Fruit fly (Drosophila melanogaster): ENCODE results near the gene Cep97.

Cep97 gene

DNA sequence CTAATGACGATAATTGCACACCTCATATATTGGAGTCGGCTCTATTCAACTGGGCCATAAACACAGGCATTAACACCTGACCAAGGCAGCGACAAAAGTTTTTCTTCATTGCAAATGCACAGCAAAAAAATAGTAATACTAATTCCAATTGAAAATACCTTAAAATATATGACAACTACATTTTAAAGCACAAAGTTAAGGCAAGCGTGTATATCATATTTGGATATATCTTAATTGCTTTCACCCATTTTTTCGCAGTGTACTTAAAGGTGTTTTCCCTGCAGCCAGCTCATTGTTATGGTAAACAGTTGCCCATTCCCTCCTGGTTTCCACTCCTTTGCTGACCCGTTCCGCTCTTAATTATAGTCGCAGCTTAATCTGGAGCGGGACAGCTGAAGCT is 26.5 kb upstream of the Cep97 start:
- TF ChIP-seq CG10348 (GFP tag; IDR thresholded peaks at IDR 0.05) = no peak
- TF ChIP-seq CG8159 (tag; optimal IDR thresholded peaks at IDR 0.05) = peak; percentile 28
- TF ChIP-seq fd96Ca (GFP tag; IDR thresholded peaks at IDR 0.05) = no peak
- TF ChIP-seq CG34367 (tag; optimal IDR thresholded peaks at IDR 0.05) = peak; percentile 1
- TF ChIP-seq CG12605 (GFP tag; IDR thresholded peaks at IDR 0.05) = no peak
- no peak for TF ChIP-seq CG32121 (GFP tag; IDR thresholded peaks at IDR 0.05)
- peak; percentile 12 for TF ChIP-seq CG9948 (tag; optimal IDR thresholded peaks at IDR 0.05)
- TF ChIP-seq CG17806 (tag; optimal IDR thresholded peaks at IDR 0.05) = peak; percentile 10
- TF ChIP-seq Pif1B (GFP tag; optimal IDR thresholded peaks at IDR 0.05) = no peak
- TF ChIP-seq CG15710 (tag; optimal IDR thresholded peaks at IDR 0.05) = peak; percentile 27
- TF ChIP-seq CG4496 (GFP tag; IDR thresholded peaks at IDR 0.05) = no peak

DNA sequence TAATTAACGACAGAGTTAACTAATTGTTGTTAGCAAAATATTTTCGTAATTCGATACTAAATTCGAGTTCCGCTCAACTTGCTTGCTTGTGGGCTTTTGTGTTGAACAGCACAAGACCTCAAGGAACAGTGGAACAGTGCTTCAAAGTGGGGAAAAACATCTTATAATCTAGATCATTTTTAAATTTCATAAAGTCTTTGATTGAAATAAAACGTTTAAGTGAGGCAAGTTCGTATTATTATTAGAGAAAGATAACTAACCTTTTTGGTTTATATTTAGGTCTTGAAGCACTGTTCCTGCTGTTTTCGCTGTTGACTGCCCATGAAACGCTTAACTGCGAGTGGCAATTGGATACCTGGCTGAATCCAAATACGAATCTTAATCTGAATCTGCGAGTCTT is 23.4 kb upstream of the Cep97 start:
- peak; percentile 16 for TF ChIP-seq CG15710 (tag; optimal IDR thresholded peaks at IDR 0.05)
- TF ChIP-seq CG8159 (tag; optimal IDR thresholded peaks at IDR 0.05) = no peak
- TF ChIP-seq CG12605 (GFP tag; IDR thresholded peaks at IDR 0.05) = 0 out of 2 replicates have a peak, but pooled peaks have one; percentile 13

DNA sequence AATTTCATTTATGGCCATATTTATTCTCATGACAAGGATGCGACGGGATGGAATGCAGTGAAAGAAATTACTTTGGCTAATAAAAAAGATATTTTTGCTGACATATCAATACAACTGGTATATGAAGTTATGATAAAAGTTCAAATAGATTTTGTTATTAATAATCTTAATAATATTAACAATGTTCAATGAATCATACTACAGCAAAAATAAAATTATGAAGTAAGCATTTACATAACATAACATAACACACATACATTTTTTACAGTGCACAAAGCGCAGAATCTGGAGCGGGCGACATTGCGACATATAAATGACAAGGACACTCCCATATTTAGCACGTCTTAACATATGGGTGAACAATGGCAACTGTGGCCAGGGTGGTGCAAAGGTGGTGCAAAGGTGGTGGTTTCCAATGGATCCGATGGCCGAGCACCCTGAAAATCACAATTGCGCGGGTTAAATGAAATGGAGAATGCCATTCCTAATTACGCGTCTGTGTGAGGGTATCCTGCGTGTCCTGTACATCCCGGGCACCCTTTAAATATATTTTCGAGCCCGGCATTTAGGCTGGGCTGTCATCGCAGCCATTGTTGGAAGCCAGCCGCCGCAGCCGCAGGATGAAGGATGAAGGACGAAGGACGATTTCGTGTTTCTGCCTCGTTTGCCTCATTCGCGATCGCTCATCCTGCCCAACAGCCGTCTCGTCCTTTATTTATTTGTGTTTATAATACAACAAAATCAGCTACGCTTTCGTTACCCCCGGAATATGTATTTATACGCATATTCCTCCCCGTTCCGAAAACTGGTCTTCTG is 22.4 kb upstream of the Cep97 start:
- no peak for TF ChIP-seq CG34367 (tag; optimal IDR thresholded peaks at IDR 0.05)
- TF ChIP-seq CG8159 (tag; optimal IDR thresholded peaks at IDR 0.05) = peak; percentile 1
- TF ChIP-seq CG15710 (tag; optimal IDR thresholded peaks at IDR 0.05) = no peak

DNA sequence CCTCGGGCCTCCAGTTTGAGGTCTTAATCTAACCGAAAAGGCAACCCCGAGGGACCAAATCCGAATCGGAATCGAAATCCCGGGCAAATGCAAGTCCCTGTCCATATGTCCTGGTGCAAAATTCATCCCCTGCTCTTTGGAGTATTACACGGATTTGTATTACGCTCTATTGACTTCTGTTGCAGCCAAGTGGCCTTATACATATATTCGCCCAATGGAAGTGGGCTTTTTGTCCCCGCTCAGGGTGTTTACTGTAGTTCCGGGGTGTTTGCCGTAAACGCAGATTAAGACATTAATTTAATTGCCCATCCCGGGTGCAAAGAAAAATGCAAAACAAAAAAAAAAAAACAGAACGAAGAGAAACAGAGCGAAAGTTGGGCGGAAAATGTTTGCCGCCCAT is 21.0 kb upstream of the Cep97 start:
- TF ChIP-seq Ets98B (GFP tag; IDR thresholded peaks at IDR 0.05) (no peak), CG17806 (tag; optimal IDR thresholded peaks at IDR 0.05) (no peak), CG12605 (GFP tag; IDR thresholded peaks at IDR 0.05) (no peak), CG32121 (GFP tag; IDR thresholded peaks at IDR 0.05) (no peak), CG10348 (GFP tag; IDR thresholded peaks at IDR 0.05) (no peak)

DNA sequence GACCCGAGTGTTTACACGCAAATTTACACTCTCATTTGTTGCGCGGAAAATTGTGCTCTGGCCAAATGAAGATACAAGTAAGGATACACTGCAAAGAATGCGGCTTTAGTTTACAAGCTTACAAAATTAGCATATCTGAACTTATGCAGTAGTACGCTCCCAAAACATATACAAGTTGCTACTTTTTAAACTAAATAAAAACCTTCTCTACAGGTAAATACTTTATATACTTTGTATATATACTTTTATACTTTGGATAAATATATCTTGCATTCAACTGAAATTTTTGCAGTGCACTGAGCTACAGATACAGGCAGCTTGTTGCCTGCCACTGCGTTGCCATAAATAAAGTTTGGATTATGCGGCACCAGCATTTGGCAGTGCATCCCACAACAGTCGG is 19.6 kb upstream of the Cep97 start:
- TF ChIP-seq CG15710 (tag; optimal IDR thresholded peaks at IDR 0.05) (peak; percentile 19), CG13204 (GFP tag; optimal IDR thresholded peaks at IDR 0.05) (no peak), gl (tag; optimal IDR thresholded peaks at IDR 0.05) (no peak), CG8301 (tag; optimal IDR thresholded peaks at IDR 0.05) (peak; percentile 8), Pif1A (GFP tag; optimal IDR thresholded peaks at IDR 0.05) (no peak), D1 (tag; optimal IDR thresholded peaks at IDR 0.05) (no peak), CG12605 (GFP tag; IDR thresholded peaks at IDR 0.05) (no peak), Pif1B (GFP tag; optimal IDR thresholded peaks at IDR 0.05) (no peak), fd96Ca (GFP tag; IDR thresholded peaks at IDR 0.05) (no peak), CG9948 (tag; optimal IDR thresholded peaks at IDR 0.05) (peak; percentile 25), EcR (GFP tag; optimal IDR thresholded peaks at IDR 0.05) (no peak), rn (GFP tag; IDR thresholded peaks at IDR 0.05) (no peak), Snoo (tag; optimal IDR thresholded peaks at IDR 0.05) (no peak), CG8159 (tag; optimal IDR thresholded peaks at IDR 0.05) (peak; percentile 42), CG17806 (tag; optimal IDR thresholded peaks at IDR 0.05) (peak; percentile 24), CG32121 (GFP tag; IDR thresholded peaks at IDR 0.05) (no peak), CG4496 (GFP tag; IDR thresholded peaks at IDR 0.05) (no peak), Ets98B (GFP tag; IDR thresholded peaks at IDR 0.05) (no peak), CG10348 (GFP tag; IDR thresholded peaks at IDR 0.05) (no peak), CG14655 (GFP tag; optimal IDR thresholded peaks at IDR 0.05) (peak; percentile 46), CG34367 (tag; optimal IDR thresholded peaks at IDR 0.05) (no peak)

DNA sequence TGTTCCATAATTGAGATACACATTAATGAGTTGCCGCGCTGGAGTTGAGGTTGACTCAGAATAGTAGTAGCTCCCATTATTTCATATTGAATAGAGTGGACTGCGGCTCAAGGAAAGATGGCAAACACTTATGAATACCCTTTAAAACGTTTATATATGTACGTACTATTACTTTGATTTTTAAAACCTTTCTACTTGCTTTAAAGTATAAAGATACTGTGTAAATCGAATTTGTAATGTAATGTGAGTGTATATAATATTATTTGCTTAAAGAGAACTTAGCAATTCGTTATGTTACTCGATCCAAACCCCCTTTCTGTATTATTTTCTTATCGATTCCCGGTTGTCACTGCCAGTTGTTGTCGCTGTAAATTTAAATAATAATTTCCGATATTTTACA is 16.2 kb upstream of the Cep97 start:
- TF ChIP-seq CG9948 (tag; optimal IDR thresholded peaks at IDR 0.05) = no peak
- no peak for TF ChIP-seq CG10348 (GFP tag; IDR thresholded peaks at IDR 0.05)
- peak; percentile 1 for TF ChIP-seq CG17806 (tag; optimal IDR thresholded peaks at IDR 0.05)
- TF ChIP-seq CG15710 (tag; optimal IDR thresholded peaks at IDR 0.05) = peak; percentile 10
- TF ChIP-seq CG8159 (tag; optimal IDR thresholded peaks at IDR 0.05) = peak; percentile 42
- TF ChIP-seq Pif1B (GFP tag; optimal IDR thresholded peaks at IDR 0.05) = no peak

DNA sequence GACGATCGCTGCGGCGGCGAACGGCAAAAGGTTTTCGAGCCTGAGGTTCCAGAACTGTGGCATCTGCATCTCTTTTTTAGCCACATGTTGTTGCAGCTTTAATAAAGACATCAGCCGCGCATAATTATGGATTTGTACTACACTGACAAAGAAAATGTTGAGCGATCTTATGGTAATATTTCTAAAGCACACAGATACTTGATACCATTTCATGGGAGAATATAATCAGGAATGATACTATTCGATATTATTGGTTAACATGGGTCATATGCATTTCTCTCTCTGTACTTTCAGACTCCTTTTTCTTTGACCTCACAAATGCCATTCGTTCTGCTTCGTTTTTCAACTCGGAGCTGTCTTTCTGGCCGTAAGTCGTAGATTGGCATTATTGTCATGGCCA is 15.4 kb upstream of the Cep97 start:
- no peak for TF ChIP-seq fd96Ca (GFP tag; IDR thresholded peaks at IDR 0.05)
- TF ChIP-seq Ets98B (GFP tag; IDR thresholded peaks at IDR 0.05) = no peak
- no peak for TF ChIP-seq CG13204 (GFP tag; optimal IDR thresholded peaks at IDR 0.05)
- TF ChIP-seq CG8301 (tag; optimal IDR thresholded peaks at IDR 0.05) = no peak
- no peak for TF ChIP-seq Pif1B (GFP tag; optimal IDR thresholded peaks at IDR 0.05)
- TF ChIP-seq EcR (GFP tag; optimal IDR thresholded peaks at IDR 0.05) = no peak
- TF ChIP-seq CG9948 (tag; optimal IDR thresholded peaks at IDR 0.05) = peak; percentile 18
- TF ChIP-seq CG12605 (GFP tag; IDR thresholded peaks at IDR 0.05) = no peak
- TF ChIP-seq CG34367 (tag; optimal IDR thresholded peaks at IDR 0.05) = peak; percentile 24
- no peak for TF ChIP-seq rn (GFP tag; IDR thresholded peaks at IDR 0.05)
- no peak for TF ChIP-seq gl (tag; optimal IDR thresholded peaks at IDR 0.05)
- TF ChIP-seq CG17806 (tag; optimal IDR thresholded peaks at IDR 0.05) = peak; percentile 19
- TF ChIP-seq CG10348 (GFP tag; IDR thresholded peaks at IDR 0.05) = no peak
- TF ChIP-seq CG32121 (GFP tag; IDR thresholded peaks at IDR 0.05) = no peak
- TF ChIP-seq CG4496 (GFP tag; IDR thresholded peaks at IDR 0.05) = no peak
- TF ChIP-seq Pif1A (GFP tag; optimal IDR thresholded peaks at IDR 0.05) = no peak
- peak; percentile 22 for TF ChIP-seq CG8159 (tag; optimal IDR thresholded peaks at IDR 0.05)
- no peak for TF ChIP-seq Snoo (tag; optimal IDR thresholded peaks at IDR 0.05)
- TF ChIP-seq CG15710 (tag; optimal IDR thresholded peaks at IDR 0.05) = peak; percentile 35
- peak; percentile 2 for TF ChIP-seq CG14655 (GFP tag; optimal IDR thresholded peaks at IDR 0.05)
